Worm (Caenorhabditis elegans) whole organism, young adult: ENCODE results near the gene let-767.

Source experiments
- B0019.2 ChIP-seq: fragments of 200-800 bp; sonication (Bioruptor generic); conservative IDR thresholded peaks from 2 replicates; pipeline ENCODE4 v1.3.6; 2022; ENCODE audit warnings: missing genetic modification reagents, missing genetic modification characterization, missing compliant biosample characterization
- B0035.1 ChIP-seq: sonication (generic microtip); optimal IDR thresholded peaks from 2 replicates; lab custom pipeline; 2016; ENCODE audit warnings: missing genetic modification characterization, mild to moderate bottlenecking, missing compliant biosample characterization, missing genotype, missing genetic modification reagents
- F39B2.1 ChIP-seq: fragments of 200-800 bp; sonication (Bioruptor generic); IDR thresholded peaks from 2 replicates; pipeline ENCODE4 v1.3.6; 2022; ENCODE audit warnings: missing genetic modification reagents, missing genetic modification characterization, missing compliant biosample characterization
- F57C9.4 ChIP-seq: sonication (generic microtip); optimal IDR thresholded peaks from 2 replicates; lab custom pipeline; 2017; ENCODE audit warnings: mild to moderate bottlenecking, missing genetic modification characterization, missing compliant biosample characterization
- ama-1 ChIP-seq, 3 experiments: fragments of 150-350 bp in 1 of 3; sonication (generic microtip) in 2 of 3; optimal IDR thresholded peaks; 2 replicates each; lab custom pipeline; 2014 to 2018; ENCODE audit warnings: missing biosample characterization in 2 of 3, missing genetic modification characterization in 2 of 3, missing genetic modification reagents in 2 of 3
- athp-1 ChIP-seq: sonication (generic microtip); optimal IDR thresholded peaks from 2 replicates; lab custom pipeline; 2017; ENCODE audit warnings: mild to moderate bottlenecking, missing genetic modification characterization, missing compliant biosample characterization
- ceh-100 ChIP-seq: fragments of 200-800 bp; sonication (Bioruptor generic); IDR thresholded peaks from 2 replicates; pipeline ENCODE4 v1.3.6; 2022; ENCODE audit warnings: missing genetic modification reagents, missing genetic modification characterization, missing compliant biosample characterization
- ceh-58 ChIP-seq: fragments of 200-800 bp; sonication (Bioruptor generic); IDR thresholded peaks from 2 replicates; pipeline ENCODE4 v1.3.6; 2022; ENCODE audit warnings: missing genetic modification characterization, missing compliant biosample characterization
- dox-1 ChIP-seq: fragments of 200-800 bp; sonication (Bioruptor generic); IDR thresholded peaks from 2 replicates; pipeline ENCODE4 v1.3.6; 2022; ENCODE audit warnings: missing genetic modification reagents, missing genetic modification characterization, missing compliant biosample characterization
- efl-1 ChIP-seq: fragments of 150-350 bp; optimal IDR thresholded peaks from 2 replicates; lab custom pipeline; 2014; ENCODE audit warnings: missing biosample characterization, missing genetic modification reagents, missing genetic modification characterization
- him-1 ChIP-seq: sonication (generic microtip); optimal IDR thresholded peaks from 2 replicates; lab custom pipeline; 2016; ENCODE audit warnings: missing genotype, missing genetic modification reagents, missing genetic modification characterization, missing compliant biosample characterization
- mcd-1 ChIP-seq: fragments of 200-800 bp; sonication (Bioruptor generic); IDR thresholded peaks from 2 replicates; pipeline ENCODE4 v1.3.6; 2022; ENCODE audit warnings: missing genetic modification reagents, missing genetic modification characterization, missing compliant biosample characterization
- mel-28 ChIP-seq: sonication (generic microtip); optimal IDR thresholded peaks from 2 replicates; lab custom pipeline; 2016; ENCODE audit warnings: borderline replicate concordance, mild to moderate bottlenecking, missing genetic modification characterization, missing compliant biosample characterization

DNA sequence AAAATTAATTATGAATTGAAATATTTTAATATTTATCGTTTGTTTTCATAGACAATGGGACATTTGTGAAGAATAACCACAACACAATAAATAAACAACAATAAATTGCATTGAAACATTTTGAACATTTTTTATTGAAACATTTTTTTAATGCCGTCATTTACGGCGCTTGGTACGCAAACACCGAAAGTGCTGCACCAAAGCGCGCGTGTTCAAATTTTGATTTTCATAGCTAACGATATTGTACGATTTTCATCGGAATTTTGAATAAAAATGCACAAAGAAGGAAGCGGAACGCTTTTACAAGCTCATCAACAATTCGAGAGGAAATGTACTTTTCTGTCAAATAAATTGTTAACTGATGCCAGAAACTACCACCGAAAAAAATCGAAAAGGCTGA, 36.0 kb downstream of the let-767 start:
- TF ChIP-seq F39B2.1 (GFP tag; lab: Robert Waterston, UW), result no peak
- no peak for TF ChIP-seq athp-1 (tag; lab: Kevin White, UChicago)
- TF ChIP-seq dox-1, result no peak
- no peak for TF ChIP-seq F57C9.4
- TF ChIP-seq him-1, result no peak
- TF ChIP-seq ceh-58 (GFP tag; lab: Robert Waterston, UW), result no peak
- TF ChIP-seq ceh-100 (GFP tag; lab: Robert Waterston, UW), result no peak
- TF ChIP-seq mcd-1 (GFP tag; lab: Robert Waterston, UW), result no peak
- no peak for TF ChIP-seq B0035.1 (tag; lab: Kevin White, UChicago)
- no peak for TF ChIP-seq ama-1 (optimal IDR thresholded peaks at IDR 0.05; lab: Kevin White, UChicago)
- no peak for TF ChIP-seq ama-1 (GFP tag; optimal IDR thresholded peaks at IDR 0.05; lab: Kevin White, UChicago)
- no peak for TF ChIP-seq mel-28 (tag; lab: Kevin White, UChicago)
- TF ChIP-seq efl-1, result no peak
- TF ChIP-seq B0019.2 (GFP tag; lab: Robert Waterston, UW), result no peak
